Fruit fly (Drosophila melanogaster): ENCODE data around the gene CG45064.

Gene CG45064

DNA sequence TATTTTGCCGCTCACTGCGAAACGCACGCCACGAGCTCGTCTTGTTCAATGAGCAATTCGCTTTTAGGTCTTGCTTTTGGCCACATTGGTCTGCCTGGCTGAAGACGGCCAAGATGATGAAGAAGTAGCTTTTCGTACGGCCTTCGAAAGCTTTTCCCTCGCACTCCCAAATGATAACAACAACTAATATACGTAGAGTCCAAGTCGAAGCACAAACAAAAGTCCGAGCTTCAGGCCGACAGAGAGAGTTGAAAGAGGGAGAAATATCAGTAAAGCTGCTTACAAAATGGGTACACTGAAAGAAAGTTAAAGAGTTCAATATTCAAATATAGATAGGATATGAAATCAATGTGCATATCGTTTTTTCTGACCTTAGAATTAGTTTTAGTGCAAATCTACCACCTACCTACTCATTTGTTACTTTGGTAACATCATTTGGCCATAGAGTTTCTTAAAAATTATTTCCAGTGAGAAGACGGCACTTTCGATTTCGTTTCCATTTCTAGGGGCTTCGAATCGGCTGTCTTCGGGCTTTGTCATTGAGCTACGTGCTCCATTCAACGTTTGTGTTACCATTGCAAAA lies at the start of gene CG45064, which contains the start of gene CG45065 (continued):
- TF ChIP-seq CG17829 (tag; optimal IDR thresholded peaks at IDR 0.05): peak; percentile 86
- no peak for TF ChIP-seq CG33557 (GFP tag; optimal IDR thresholded peaks at IDR 0.05)
- TF ChIP-seq CG8478 (optimal IDR thresholded peaks at IDR 0.05): no peak
- TF ChIP-seq mld (GFP tag; IDR thresholded peaks at IDR 0.05; ENCODE audit: partially characterized antibody): no peak
- TF ChIP-seq CG12104 (GFP tag; optimal IDR thresholded peaks at IDR 0.05): peak; percentile 47
- peak; percentile 84 for TF ChIP-seq nerfin-1 (tag; optimal IDR thresholded peaks at IDR 0.05)
- no peak for TF ChIP-seq prd (optimal IDR thresholded peaks at IDR 0.05)
- TF ChIP-seq prd (GFP tag; IDR thresholded peaks at IDR 0.05): peak; percentile 84
- TF ChIP-seq vvl (GFP tag; IDR thresholded peaks at IDR 0.05): peak; percentile 94
- TF ChIP-seq kni (GFP tag; optimal IDR thresholded peaks at IDR 0.05): peak; percentile 74
- TF ChIP-seq CG17359 (tag; optimal IDR thresholded peaks at IDR 0.05): peak; percentile 94
- TF ChIP-seq CG14710 (tag; optimal IDR thresholded peaks at IDR 0.05): peak; percentile 78
- peak; percentile 21 for TF ChIP-seq CG31388 (GFP tag; optimal IDR thresholded peaks at IDR 0.05)
- TF ChIP-seq Nf-YA (GFP tag; IDR thresholded peaks at IDR 0.05): peak; percentile 81
- TF ChIP-seq CG2202 (tag; optimal IDR thresholded peaks at IDR 0.05): peak; percentile 47
- TF ChIP-seq cato (GFP tag; optimal IDR thresholded peaks at IDR 0.05; ENCODE audit: borderline replicate concordance): peak; percentile 76
- TF ChIP-seq salm (tag; optimal IDR thresholded peaks at IDR 0.05): peak; percentile 79
- peak; percentile 41 for TF ChIP-seq NC2α (GFP tag; optimal IDR thresholded peaks at IDR 0.05)
- peak; percentile 72 for TF ChIP-seq crc (GFP tag; optimal IDR thresholded peaks at IDR 0.05)
- peak; percentile 71 for TF ChIP-seq CG1602 (GFP tag; optimal IDR thresholded peaks at IDR 0.05)
- TF ChIP-seq dm (GFP tag; optimal IDR thresholded peaks at IDR 0.05): peak; percentile 38
- no peak for TF ChIP-seq MESR4 (GFP tag; optimal IDR thresholded peaks at IDR 0.05)
- TF ChIP-seq CG31441 (GFP tag; IDR thresholded peaks at IDR 0.05): peak; percentile 95
- peak; percentile 72; the same call in 1 of the 2 replicates for TF ChIP-seq CG32767 (GFP tag; IDR thresholded peaks at IDR 0.05)
- no peak; the same call in 1 of the 2 replicates for TF ChIP-seq Ravus (GFP tag; IDR thresholded peaks at IDR 0.05)
- no peak for TF ChIP-seq HmgD (GFP tag; optimal IDR thresholded peaks at IDR 0.05)
- TF ChIP-seq shn (GFP tag; optimal IDR thresholded peaks at IDR 0.05): peak; percentile 55
- no peak for TF ChIP-seq D (optimal IDR thresholded peaks at IDR 0.05)
- peak; percentile 83 for TF ChIP-seq D (GFP tag; optimal IDR thresholded peaks at IDR 0.05)
- TF ChIP-seq HmgZ (tag; optimal IDR thresholded peaks at IDR 0.05): peak; percentile 61
- TF ChIP-seq C15 (GFP tag; IDR thresholded peaks at IDR 0.05): no peak
- TF ChIP-seq ttk (GFP tag; IDR thresholded peaks at IDR 0.05): peak; percentile 93
- TF ChIP-seq CG6765 (GFP tag; optimal IDR thresholded peaks at IDR 0.05): peak; percentile 23
- TF ChIP-seq CG4854 (GFP tag; optimal IDR thresholded peaks at IDR 0.05): peak; percentile 65
- TF ChIP-seq Awh (GFP tag; IDR thresholded peaks at IDR 0.05): peak; percentile 93
- peak; percentile 79 for TF ChIP-seq lilli (GFP tag; optimal IDR thresholded peaks at IDR 0.05)
- no peak for TF ChIP-seq zen (tag; optimal IDR thresholded peaks at IDR 0.05)
- no peak for TF ChIP-seq unc-4 (GFP tag; IDR thresholded peaks at IDR 0.05; ENCODE audit: partially characterized antibody)
- peak; percentile 76 for TF ChIP-seq CG10267 (tag; optimal IDR thresholded peaks at IDR 0.05)
- TF ChIP-seq Hmx (GFP tag; optimal IDR thresholded peaks at IDR 0.05): peak; percentile 57
- peak; percentile 80 for TF ChIP-seq pb (GFP tag; optimal IDR thresholded peaks at IDR 0.05)
- peak; percentile 79 for TF ChIP-seq sim (GFP tag; IDR thresholded peaks at IDR 0.05)
- peak; percentile 96 for TF ChIP-seq Ets65A (GFP tag)
- TF ChIP-seq ems (GFP tag; optimal IDR thresholded peaks at IDR 0.05): peak; percentile 70
- peak; percentile 89 for TF ChIP-seq zfh1 (GFP tag; IDR thresholded peaks at IDR 0.05)
- TF ChIP-seq Mrtf (GFP tag; IDR thresholded peaks at IDR 0.05): peak; percentile 69; the same call in 2 of the 3 replicates
- TF ChIP-seq CG15073 (GFP tag; optimal IDR thresholded peaks at IDR 0.05): peak; percentile 28
- TF ChIP-seq CG7357 (GFP tag; IDR thresholded peaks at IDR 0.05): peak; percentile 73
- TF ChIP-seq Jarid2 (GFP tag; optimal IDR thresholded peaks at IDR 0.05): peak; percentile 46
- peak; percentile 45 for TF ChIP-seq CG8359 (GFP tag; optimal IDR thresholded peaks at IDR 0.05; ENCODE audit: borderline replicate concordance)
- TF ChIP-seq CG16813 (GFP tag; IDR thresholded peaks at IDR 0.05; ENCODE audit: partially characterized antibody): no peak
